Fruit fly (Drosophila melanogaster): ENCODE results near the gene CG31248.

CG31248 gene

dm6 chr3R:7124109-7124639 is 4.9 kb upstream of the CG31248 start, which contains the start of the genes Alh and CG10098 (continued):
- TF ChIP-seq Bdp1 (GFP tag; optimal IDR thresholded peaks at IDR 0.05), result peak; percentile 64
- peak; percentile 51 for TF ChIP-seq exex (tag; optimal IDR thresholded peaks at IDR 0.05)
- peak; percentile 88 for TF ChIP-seq Lhr (GFP tag; optimal IDR thresholded peaks at IDR 0.05)
- peak; percentile 34; the same call in 1 of the 2 replicates for TF ChIP-seq dimm (GFP tag; IDR thresholded peaks at IDR 0.05)
- peak; percentile 74 for TF ChIP-seq Rx (GFP tag; IDR thresholded peaks at IDR 0.05)
- TF ChIP-seq Deaf1 (tag; optimal IDR thresholded peaks at IDR 0.05), result peak; percentile 19
- no peak for TF ChIP-seq sqz (GFP tag; optimal IDR thresholded peaks at IDR 0.05)
- 0 out of 2 replicates have a peak, but pooled peaks have one; percentile 52 for TF ChIP-seq peb (GFP tag; IDR thresholded peaks at IDR 0.05)
- peak; percentile 43; the same call in 1 of the 2 replicates for TF ChIP-seq Poxn (GFP tag; IDR thresholded peaks at IDR 0.05)
- peak; percentile 74 for TF ChIP-seq CG30431 (GFP tag; optimal IDR thresholded peaks at IDR 0.05)
- TF ChIP-seq Dad (GFP tag; optimal IDR thresholded peaks at IDR 0.05), result peak; percentile 83
- TF ChIP-seq CG1603 (tag; optimal IDR thresholded peaks at IDR 0.05), result peak; percentile 55
- TF ChIP-seq CG12659 (GFP tag; optimal IDR thresholded peaks at IDR 0.05), result peak; percentile 86
- no peak for TF ChIP-seq CG10321 (GFP tag; IDR thresholded peaks at IDR 0.05)
- TF ChIP-seq ttk (GFP tag; IDR thresholded peaks at IDR 0.05), result peak; percentile 81
- peak; percentile 74 for TF ChIP-seq CG1233 (GFP tag; optimal IDR thresholded peaks at IDR 0.05)
- 0 out of 2 replicates have a peak, but pooled peaks have one; percentile 18 for TF ChIP-seq dati (GFP tag; IDR thresholded peaks at IDR 0.05)
- TF ChIP-seq Ets65A (GFP tag), result peak; percentile 99
- TF ChIP-seq org-1 (GFP tag; optimal IDR thresholded peaks at IDR 0.05), result no peak
- peak; percentile 76 for TF ChIP-seq Myb (GFP tag; optimal IDR thresholded peaks at IDR 0.05)
- TF ChIP-seq Abd-B (GFP tag; optimal IDR thresholded peaks at IDR 0.05), result peak; percentile 85
- peak; percentile 71 for TF ChIP-seq CG10462 (GFP tag; optimal IDR thresholded peaks at IDR 0.05)
- peak; percentile 90 for TF ChIP-seq Sin3A (optimal IDR thresholded peaks at IDR 0.05)
- TF ChIP-seq CG14965 (GFP tag; optimal IDR thresholded peaks at IDR 0.05; ENCODE audit: borderline replicate concordance), result no peak
- TF ChIP-seq ab (GFP tag; optimal IDR thresholded peaks at IDR 0.05), result peak; percentile 83
- peak; percentile 65; the same call in 1 of the 2 replicates for TF ChIP-seq klu (GFP tag; IDR thresholded peaks at IDR 0.05)
- no peak for TF ChIP-seq wek (GFP tag; optimal IDR thresholded peaks at IDR 0.05)
- TF ChIP-seq GATAe (GFP tag; conservative IDR thresholded peaks at IDR 0.05), result no peak
- TF ChIP-seq Med (GFP tag), result peak; percentile 96
- TF ChIP-seq Atf-2 (GFP tag; optimal IDR thresholded peaks at IDR 0.05), result peak; percentile 77
- TF ChIP-seq repo (GFP tag; optimal IDR thresholded peaks at IDR 0.05), result peak; percentile 68
- TF ChIP-seq so (GFP tag; IDR thresholded peaks at IDR 0.05), result no peak; the same call in 2 of the 3 replicates
- no peak for TF ChIP-seq bigmax (GFP tag; optimal IDR thresholded peaks at IDR 0.05)
- peak; percentile 77 for TF ChIP-seq fd3F (GFP tag; optimal IDR thresholded peaks at IDR 0.05)
- TF ChIP-seq slp2 (GFP tag; optimal IDR thresholded peaks at IDR 0.05), result peak; percentile 78
- TF ChIP-seq CG12071 (GFP tag; optimal IDR thresholded peaks at IDR 0.05), result no peak
- TF ChIP-seq CG16813 (GFP tag; IDR thresholded peaks at IDR 0.05; ENCODE audit: partially characterized antibody), result peak; percentile 82
- peak; percentile 82 for TF ChIP-seq CG10654 (GFP tag; optimal IDR thresholded peaks at IDR 0.05)
- peak; percentile 75 for TF ChIP-seq MBD-R2 (GFP tag; IDR thresholded peaks at IDR 0.05)
- peak; percentile 96 for TF ChIP-seq BEAF-32 (GFP tag; optimal IDR thresholded peaks at IDR 0.05)
- TF ChIP-seq Max (GFP tag; optimal IDR thresholded peaks at IDR 0.05), result peak; percentile 79
- peak; percentile 89 for TF ChIP-seq CG9215 (GFP tag; IDR thresholded peaks at IDR 0.05)
- peak; percentile 79 for TF ChIP-seq HHEX (GFP tag; optimal IDR thresholded peaks at IDR 0.05)
- peak; percentile 95 for TF ChIP-seq mam (GFP tag; optimal IDR thresholded peaks at IDR 0.05)
- peak; percentile 96 for TF ChIP-seq CG30403 (GFP tag; optimal IDR thresholded peaks at IDR 0.05)
- peak; percentile 5 for TF ChIP-seq TFAM (GFP tag; optimal IDR thresholded peaks at IDR 0.05)
- peak; percentile 85 for TF ChIP-seq CG2712 (tag; optimal IDR thresholded peaks at IDR 0.05)
- TF ChIP-seq vvl (GFP tag; IDR thresholded peaks at IDR 0.05), result peak; percentile 73; the same call in 1 of the 2 replicates
- TF ChIP-seq slbo (GFP tag; IDR thresholded peaks at IDR 0.05), result peak; percentile 93
- peak; percentile 67 for TF ChIP-seq gro (GFP tag; optimal IDR thresholded peaks at IDR 0.05)
- TF ChIP-seq wor (GFP tag; IDR thresholded peaks at IDR 0.05), result 0 out of 2 replicates have a peak, but pooled peaks have one; percentile 12
- TF ChIP-seq br (optimal IDR thresholded peaks at IDR 0.05), result no peak

Measured in whole organism, embryonic.